Worm (Caenorhabditis elegans): ENCODE data around the gene ZK662.6.

DNA sequence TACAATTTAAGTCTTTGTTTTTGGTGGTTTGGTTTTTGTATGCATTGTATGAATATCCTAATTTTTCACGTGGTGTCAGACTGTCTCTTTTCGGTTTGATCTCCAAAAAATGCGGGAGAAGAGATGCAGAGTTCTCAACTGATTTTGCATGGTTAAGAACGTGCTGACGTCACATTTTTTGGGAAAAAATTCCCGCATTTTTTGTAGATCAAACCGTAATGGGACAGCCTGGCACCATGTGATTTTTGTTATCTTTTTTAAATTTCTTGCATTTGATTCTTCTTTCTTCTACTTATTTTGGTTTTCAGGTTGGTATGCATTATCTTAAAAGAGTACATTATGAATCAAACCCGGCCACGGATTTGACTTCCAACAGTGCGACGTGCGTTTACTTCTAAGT is 2.9 kb downstream of the ZK662.6 start, which contains the start of gene ZK662.5:
- no peak for TF ChIP-seq klf-2 (GFP tag; conservative IDR thresholded peaks at IDR 0.05)
- no peak for TF ChIP-seq flt-1 (GFP tag; IDR thresholded peaks at IDR 0.05)
- TF ChIP-seq med-1 (GFP tag; optimal IDR thresholded peaks at IDR 0.05; ENCODE audit: insufficient read depth): no peak
- TF ChIP-seq cog-1 (tag; optimal IDR thresholded peaks at IDR 0.05): no peak
- TF ChIP-seq tab-1 (GFP tag; IDR thresholded peaks at IDR 0.05): no peak
- TF ChIP-seq T22C8.4 (GFP tag; IDR thresholded peaks at IDR 0.05): no peak
